Fruit fly (Drosophila melanogaster) whole organism, embryonic: ENCODE measurements around the gene aru.

Experiments used
- Abd-B ChIP-seq: fragments of 200-800 bp; sonication (Bioruptor generic); optimal IDR thresholded peaks from 2 replicates; lab custom pipeline; 2018; ENCODE audit warnings: missing biosample characterization, mild to moderate bottlenecking, missing genetic modification characterization, moderate library complexity
- Ada2b ChIP-seq: fragments of 200-800 bp; sonication (Bioruptor generic); IDR thresholded peaks from 2 replicates; pipeline ENCODE4 v1.3.6; 2022; ENCODE audit warnings: missing biosample characterization, missing genetic modification characterization
- CG1024 ChIP-seq: fragments of 200-800 bp; sonication (Bioruptor generic); IDR thresholded peaks from 2 replicates; pipeline ENCODE4 v1.3.6; 2022; ENCODE audit warnings: missing biosample characterization, missing genetic modification characterization
- CG10321 ChIP-seq: fragments of 200-800 bp; sonication (Bioruptor generic); IDR thresholded peaks from 2 replicates; pipeline ENCODE4 v1.3.6; 2022; ENCODE audit warnings: missing biosample characterization, missing genetic modification characterization
- CG10654 ChIP-seq: fragments of 200-800 bp; sonication (Bioruptor generic); optimal IDR thresholded peaks from 2 replicates; lab custom pipeline; 2016; ENCODE audit warnings: missing biosample characterization, missing genetic modification characterization
- CG10979 ChIP-seq: fragments of 200-800 bp; sonication (Bioruptor generic); optimal IDR thresholded peaks from 2 replicates; lab custom pipeline; 2018; ENCODE audit warnings: missing biosample characterization, mild to moderate bottlenecking, missing genetic modification characterization, moderate library complexity
- CG12659 ChIP-seq: fragments of 200-800 bp; sonication (Bioruptor generic); optimal IDR thresholded peaks from 3 replicates; lab custom pipeline; 2017; ENCODE audit warnings: mild to moderate bottlenecking, missing biosample characterization, missing genetic modification reagents, missing genetic modification characterization
- CG13123 ChIP-seq: fragments of 200-800 bp; sonication (Bioruptor generic); optimal IDR thresholded peaks from 2 replicates; lab custom pipeline; 2016; ENCODE audit warnings: missing biosample characterization, missing genetic modification characterization
- CG15269 ChIP-seq: fragments of 200-800 bp; sonication (Bioruptor generic); optimal IDR thresholded peaks from 2 replicates; lab custom pipeline; 2018; ENCODE audit warnings: missing biosample characterization, mild to moderate bottlenecking, missing genetic modification characterization, moderate library complexity
- CG16779 ChIP-seq: fragments of 200-800 bp; sonication (Bioruptor generic); IDR thresholded peaks from 2 replicates; pipeline ENCODE4 v1.3.6; 2022; ENCODE audit warnings: missing biosample characterization, missing genetic modification characterization
- CG16813 ChIP-seq: fragments of 200-800 bp; sonication (Bioruptor generic); IDR thresholded peaks from 3 replicates; pipeline ENCODE4 v1.3.6; 2022; ENCODE audit warnings: missing biosample characterization, missing genetic modification characterization; ENCODE audit not compliant: partially characterized antibody
- CG17568 ChIP-seq: fragments of 200-800 bp; sonication (Bioruptor generic); optimal IDR thresholded peaks from 2 replicates; lab custom pipeline; 2018; ENCODE audit warnings: missing biosample characterization, mild to moderate bottlenecking, missing genetic modification characterization, moderate library complexity
- CG1792 ChIP-seq: fragments of 200-800 bp; sonication (Bioruptor generic); optimal IDR thresholded peaks from 2 replicates; lab custom pipeline; 2016; ENCODE audit warnings: missing biosample characterization, missing genetic modification characterization
- CG2129 ChIP-seq: fragments of 200-800 bp; sonication (Bioruptor generic); IDR thresholded peaks from 2 replicates; pipeline ENCODE4 v1.3.6; 2022; ENCODE audit warnings: missing biosample characterization, missing genetic modification characterization; ENCODE audit not compliant: partially characterized antibody
- CG42726 ChIP-seq: fragments of 200-800 bp; sonication (Bioruptor generic); IDR thresholded peaks from 2 replicates; pipeline ENCODE4 v1.3.6; 2022; ENCODE audit warnings: missing biosample characterization, missing genetic modification characterization; ENCODE audit not compliant: partially characterized antibody
- CG4424 ChIP-seq: fragments of 200-800 bp; sonication (Bioruptor generic); optimal IDR thresholded peaks from 3 replicates; lab custom pipeline; 2016; ENCODE audit warnings: missing biosample characterization, missing genetic modification characterization
- CG6689 ChIP-seq: fragments of 200-800 bp; sonication (Bioruptor generic); IDR thresholded peaks from 2 replicates; pipeline ENCODE4 v1.3.6; 2022; ENCODE audit warnings: missing biosample characterization, missing genetic modification characterization
- CG6854 ChIP-seq: fragments of 200-800 bp; sonication (Bioruptor generic); optimal IDR thresholded peaks from 3 replicates; lab custom pipeline; 2017; ENCODE audit warnings: missing biosample characterization, mild to moderate bottlenecking, missing genetic modification characterization
- CG7372 ChIP-seq: fragments of 200-800 bp; sonication (Bioruptor generic); IDR thresholded peaks from 2 replicates; pipeline ENCODE4 v1.3.6; 2022; ENCODE audit warnings: missing biosample characterization, missing genetic modification characterization
- CG7839 ChIP-seq: fragments of 200-800 bp; sonication (Bioruptor generic); optimal IDR thresholded peaks from 3 replicates; lab custom pipeline; 2018; ENCODE audit warnings: missing biosample characterization, mild to moderate bottlenecking, missing genetic modification characterization, moderate library complexity
- CG8290 ChIP-seq, 3 experiments: fragments of 200-800 bp; sonication (Bioruptor generic); optimal IDR thresholded peaks; 2 replicates each; lab custom pipeline; 2016 to 2019; ENCODE audit warnings: missing biosample characterization in 3 of 3, missing genetic modification characterization in 3 of 3, mild to moderate bottlenecking in 2 of 3, moderate library complexity in 1 of 3
- CG8944 ChIP-seq: fragments of 200-800 bp; sonication (Bioruptor generic); optimal IDR thresholded peaks from 3 replicates; lab custom pipeline; 2016; ENCODE audit warnings: missing biosample characterization, missing genetic modification characterization
- CG9727 ChIP-seq: fragments of 200-800 bp; sonication (Bioruptor generic); optimal IDR thresholded peaks from 3 replicates; lab custom pipeline; 2017; ENCODE audit warnings: missing biosample characterization, mild to moderate bottlenecking, missing genetic modification characterization
- Camta ChIP-seq: fragments of 200-800 bp; sonication (Bioruptor generic); optimal IDR thresholded peaks from 2 replicates; lab custom pipeline; 2016; ENCODE audit warnings: missing biosample characterization, missing genetic modification characterization
- Chrac-16 ChIP-seq: fragments of 200-800 bp; sonication (Bioruptor generic); optimal IDR thresholded peaks from 3 replicates; lab custom pipeline; 2016; ENCODE audit warnings: missing biosample characterization, missing genetic modification characterization
- D19A ChIP-seq: fragments of 200-800 bp; optimal IDR thresholded peaks from 3 replicates; lab custom pipeline; 2019; ENCODE audit warnings: missing biosample characterization, mild to moderate bottlenecking, missing genetic modification characterization, moderate library complexity
- Deaf1 ChIP-seq: fragments of 200-800 bp; optimal IDR thresholded peaks from 3 replicates; lab custom pipeline; 2019; ENCODE audit warnings: missing biosample characterization, mild to moderate bottlenecking, missing genetic modification characterization, moderate library complexity
- Dek ChIP-seq: fragments of 200-800 bp; sonication (Bioruptor generic); optimal IDR thresholded peaks from 3 replicates; lab custom pipeline; 2019; ENCODE audit warnings: missing biosample characterization, mild to moderate bottlenecking, missing genetic modification characterization, moderate library complexity
- Gug ChIP-seq: fragments of 200-800 bp; sonication (Bioruptor generic); IDR thresholded peaks from 4 replicates; pipeline ENCODE4 v1.3.6; 2022; ENCODE audit warnings: missing biosample characterization, missing genetic modification characterization
- H2.0 ChIP-seq: fragments of 200-800 bp; sonication (Bioruptor generic); IDR thresholded peaks from 2 replicates; pipeline ENCODE4 v1.3.6; 2022; ENCODE audit warnings: missing biosample characterization, missing genetic modification characterization
- HLH54F ChIP-seq: fragments of 200-800 bp; sonication (Bioruptor generic); optimal IDR thresholded peaks from 3 replicates; lab custom pipeline; 2016; ENCODE audit warnings: missing biosample characterization, missing genetic modification characterization
- Hr3 ChIP-seq: fragments of 200-800 bp; sonication (Bioruptor generic); optimal IDR thresholded peaks from 3 replicates; lab custom pipeline; 2016; ENCODE audit warnings: missing biosample characterization, missing genetic modification characterization
- Hr39 ChIP-seq: fragments of >200 bp; optimal IDR thresholded peaks from 2 replicates; lab custom pipeline; 2017
- Lhr ChIP-seq: fragments of 200-800 bp; sonication (Bioruptor generic); optimal IDR thresholded peaks from 3 replicates; lab custom pipeline; 2017; ENCODE audit warnings: mild to moderate bottlenecking, missing biosample characterization, missing genetic modification reagents, missing genetic modification characterization
- NC2α ChIP-seq: fragments of 200-800 bp; sonication (Bioruptor generic); optimal IDR thresholded peaks from 2 replicates; lab custom pipeline; 2016; ENCODE audit warnings: missing biosample characterization, missing genetic modification characterization
- Neu2 ChIP-seq: fragments of 200-800 bp; sonication (Bioruptor generic); optimal IDR thresholded peaks from 3 replicates; lab custom pipeline; 2016; ENCODE audit warnings: missing biosample characterization, missing genetic modification characterization, borderline replicate concordance
- Ptx1 ChIP-seq: fragments of 200-800 bp; sonication (Bioruptor generic); IDR thresholded peaks from 2 replicates; pipeline ENCODE4 v1.3.6; 2022; ENCODE audit warnings: missing biosample characterization, missing genetic modification characterization
- Sox100B ChIP-seq: fragments of 200-800 bp; sonication (Bioruptor generic); optimal IDR thresholded peaks from 3 replicates; lab custom pipeline; 2018; ENCODE audit warnings: missing biosample characterization, mild to moderate bottlenecking, missing genetic modification characterization
- TFAM ChIP-seq: fragments of 200-800 bp; sonication (Bioruptor generic); optimal IDR thresholded peaks from 2 replicates; lab custom pipeline; 2017; ENCODE audit warnings: missing biosample characterization, missing genetic modification characterization, inconsistent platforms
- Vsx1 ChIP-seq: fragments of 200-800 bp; sonication (Bioruptor generic); optimal IDR thresholded peaks from 2 replicates; lab custom pipeline; 2017; ENCODE audit warnings: missing biosample characterization, mild to moderate bottlenecking, missing genetic modification characterization, missing genetic modification reagents
- bab2 ChIP-seq: fragments of 200-800 bp; sonication (Bioruptor generic); optimal IDR thresholded peaks from 2 replicates; lab custom pipeline; 2016; ENCODE audit warnings: missing biosample characterization, missing genetic modification characterization
- ewg ChIP-seq: fragments of 200-800 bp; sonication (Bioruptor generic); optimal IDR thresholded peaks from 3 replicates; lab custom pipeline; 2017; ENCODE audit warnings: mild to moderate bottlenecking, missing biosample characterization, missing genetic modification reagents, missing genetic modification characterization
- fru ChIP-seq: fragments of >200 bp; optimal IDR thresholded peaks from 2 replicates; lab custom pipeline; 2017
- ftz-f1 ChIP-seq: fragments of 200-800 bp; sonication (Bioruptor generic); optimal IDR thresholded peaks from 2 replicates; lab custom pipeline; 2016; ENCODE audit warnings: missing biosample characterization, missing genetic modification characterization
- grau ChIP-seq: fragments of 200-800 bp; optimal IDR thresholded peaks from 3 replicates; lab custom pipeline; 2019; ENCODE audit warnings: missing biosample characterization, mild to moderate bottlenecking, missing genetic modification characterization, moderate library complexity
- jigr1 ChIP-seq: fragments of 200-800 bp; sonication (Bioruptor generic); IDR thresholded peaks from 3 replicates; pipeline ENCODE4 v1.3.6; 2022; ENCODE audit warnings: missing biosample characterization, missing genetic modification characterization
- lab ChIP-seq: fragments of 200-800 bp; sonication (Bioruptor generic); optimal IDR thresholded peaks from 3 replicates; lab custom pipeline; 2017; ENCODE audit warnings: missing biosample characterization, missing genetic modification characterization, mild to moderate bottlenecking, moderate library complexity, missing genetic modification reagents
- onecut ChIP-seq: fragments of 200-800 bp; sonication (Bioruptor generic); IDR thresholded peaks from 2 replicates; pipeline ENCODE4 v1.3.6; 2022; ENCODE audit warnings: missing biosample characterization, missing genetic modification characterization
- tll ChIP-seq, 2 experiments: fragments of 200-800 bp in 1 of 2; fragments of >200 bp in 1 of 2; sonication (Bioruptor generic) in 1 of 2; optimal IDR thresholded peaks; 2 replicates each; lab custom pipeline; 2017 to 2019; ENCODE audit warnings: missing biosample characterization in 2 of 2, missing genetic modification characterization in 2 of 2, mild to moderate bottlenecking in 1 of 2, moderate library complexity in 1 of 2

aru gene

dm6 chr2L:846167-846868, 21.8 kb downstream of the aru start (continued):
- no peak for TF ChIP-seq CG2129 (GFP tag; lab: Robert Waterston, UW)
- no peak for TF ChIP-seq tll (GFP tag; optimal IDR thresholded peaks at IDR 0.05; lab: Kevin White, UChicago)
- no peak for TF ChIP-seq NC2α (GFP tag; lab: Kevin White, UChicago)
- peak; percentile 61 for TF ChIP-seq CG15269 (tag; lab: Kevin White, UChicago)
- TF ChIP-seq Abd-B, result peak; percentile 50
- TF ChIP-seq ftz-f1, result no peak
- peak; percentile 49 for TF ChIP-seq Hr3 (GFP tag; lab: Kevin White, UChicago)
- peak; percentile 56 for TF ChIP-seq Sox100B
- TF ChIP-seq CG16813 (GFP tag; lab: Robert Waterston, UW), result no peak
- TF ChIP-seq CG7372, result no peak
- peak; percentile 74 for TF ChIP-seq CG10979
- TF ChIP-seq lab (GFP tag; lab: Kevin White, UChicago), result peak; percentile 58
- TF ChIP-seq CG7839 (tag; lab: Kevin White, UChicago), result peak; percentile 71
- no peak for TF ChIP-seq Neu2 (GFP tag; lab: Kevin White, UChicago)
- peak; percentile 15 for TF ChIP-seq Vsx1 (GFP tag; lab: Kevin White, UChicago)
- peak; percentile 67 for TF ChIP-seq CG6689
- TF ChIP-seq grau (tag; lab: Kevin White, UChicago), result peak; percentile 62
- TF ChIP-seq CG16779, result no peak
- TF ChIP-seq CG17568 (GFP tag; lab: Kevin White, UChicago), result peak; percentile 48
- TF ChIP-seq jigr1 (GFP tag; lab: Robert Waterston, UW), result no peak
- peak; percentile 26 for TF ChIP-seq CG12659 (GFP tag; lab: Kevin White, UChicago)
- TF ChIP-seq Ada2b (GFP tag; lab: Robert Waterston, UW), result 0 out of 2 replicates have a peak, but pooled peaks have one; percentile 28
- peak; percentile 11 for TF ChIP-seq CG8290 (GFP tag; optimal IDR thresholded peaks at IDR 0.05; lab: Kevin White, UChicago)
- TF ChIP-seq CG8290 (tag; optimal IDR thresholded peaks at IDR 0.05; lab: Kevin White, UChicago), result peak in 1 of 2 experiments; percentile 72
- TF ChIP-seq Lhr (GFP tag; lab: Kevin White, UChicago), result no peak
- no peak for TF ChIP-seq CG42726 (GFP tag; lab: Robert Waterston, UW)
- TF ChIP-seq H2.0 (GFP tag; lab: Robert Waterston, UW), result peak; percentile 51
- TF ChIP-seq CG10654 (GFP tag; lab: Kevin White, UChicago), result peak; percentile 20
- TF ChIP-seq ewg (GFP tag; lab: Kevin White, UChicago), result peak; percentile 52
- TF ChIP-seq fru (lab: Kevin White, UChicago), result no peak
- TF ChIP-seq CG9727 (GFP tag; lab: Kevin White, UChicago), result peak; percentile 37
- TF ChIP-seq CG1024 (GFP tag; lab: Robert Waterston, UW), result no peak
- no peak for TF ChIP-seq CG6854 (GFP tag; lab: Kevin White, UChicago)
- TF ChIP-seq CG13123 (GFP tag; lab: Kevin White, UChicago), result peak; percentile 31
- TF ChIP-seq Dek (tag; lab: Kevin White, UChicago), result no peak
- no peak for TF ChIP-seq TFAM (GFP tag; lab: Kevin White, UChicago)
- TF ChIP-seq Ptx1 (GFP tag; lab: Robert Waterston, UW), result peak; percentile 71
- TF ChIP-seq CG8944 (GFP tag; lab: Kevin White, UChicago), result no peak
- TF ChIP-seq Deaf1 (tag; lab: Kevin White, UChicago), result peak; percentile 27
- TF ChIP-seq Chrac-16 (GFP tag; lab: Kevin White, UChicago), result peak; percentile 52
- TF ChIP-seq Camta (GFP tag; lab: Kevin White, UChicago), result peak; percentile 73
- TF ChIP-seq Gug (GFP tag; lab: Robert Waterston, UW), result peak; percentile 31; the same call in 2 of the 4 replicates
- TF ChIP-seq CG10321 (GFP tag; lab: Robert Waterston, UW), result no peak
- peak; percentile 30 for TF ChIP-seq CG1792 (GFP tag; lab: Kevin White, UChicago)
- peak; percentile 63 for TF ChIP-seq bab2
- peak; percentile 20; the same call in 1 of the 2 replicates for TF ChIP-seq onecut (GFP tag; lab: Robert Waterston, UW)
- peak; percentile 38 for TF ChIP-seq HLH54F (GFP tag; lab: Kevin White, UChicago)
- peak; percentile 56 for TF ChIP-seq CG4424 (GFP tag; lab: Kevin White, UChicago)
- no peak for TF ChIP-seq Hr39 (lab: Kevin White, UChicago)
- TF ChIP-seq D19A (tag; lab: Kevin White, UChicago), result peak; percentile 47
